Worm (Caenorhabditis elegans) whole organism, young adult: ENCODE results near the gene ugt-52.
A peak's percentile ranks its signal among the peaks of the same experiment; 100 is the strongest.

Experiments
- B0019.2 ChIP-seq: fragments of 200-800 bp; sonication (Bioruptor generic); conservative IDR thresholded peaks from 2 replicates; pipeline ENCODE4 v1.3.6; 2022; ENCODE audit warnings: missing genetic modification reagents, missing genetic modification characterization, missing compliant biosample characterization
- B0035.1 ChIP-seq: sonication (generic microtip); optimal IDR thresholded peaks from 2 replicates; lab custom pipeline; 2016; ENCODE audit warnings: missing genetic modification characterization, mild to moderate bottlenecking, missing compliant biosample characterization, missing genotype, missing genetic modification reagents
- B0336.3 ChIP-seq: fragments of 200-800 bp; sonication (Bioruptor generic); IDR thresholded peaks from 2 replicates; pipeline ENCODE4 v1.3.6; 2022; ENCODE audit warnings: missing genetic modification characterization, missing compliant biosample characterization
- F33H1.4 ChIP-seq: fragments of 200-800 bp; sonication (Bioruptor generic); IDR thresholded peaks from 2 replicates; pipeline ENCODE4 v1.3.6; 2022; ENCODE audit warnings: missing genetic modification reagents, missing genetic modification characterization, missing compliant biosample characterization
- F57A8.1 ChIP-seq: fragments of 200-800 bp; sonication (Bioruptor generic); optimal IDR thresholded peaks from 2 replicates; lab custom pipeline; 2018; ENCODE audit warnings: mild to moderate bottlenecking, missing genetic modification characterization, moderate library complexity, missing compliant biosample characterization
- K12H6.12 ChIP-seq: fragments of 200-800 bp; sonication (Bioruptor generic); optimal IDR thresholded peaks from 2 replicates; lab custom pipeline; 2018; ENCODE audit warnings: mild to moderate bottlenecking, missing genetic modification characterization, missing compliant biosample characterization
- akir-1 ChIP-seq: fragments of 200-800 bp; sonication (Bioruptor generic); optimal IDR thresholded peaks from 2 replicates; lab custom pipeline; 2018; ENCODE audit warnings: mild to moderate bottlenecking, missing genetic modification characterization, moderate library complexity, missing compliant biosample characterization
- ama-1 ChIP-seq, 3 experiments: fragments of 150-350 bp in 1 of 3; sonication (generic microtip) in 2 of 3; optimal IDR thresholded peaks; 2 replicates each; lab custom pipeline; 2014 to 2018; ENCODE audit warnings: missing biosample characterization in 2 of 3, missing genetic modification characterization in 2 of 3, missing genetic modification reagents in 2 of 3
- aptf-2 ChIP-seq: fragments of 200-800 bp; sonication (Bioruptor generic); conservative IDR thresholded peaks from 2 replicates; pipeline ENCODE4 v1.3.6; 2022; ENCODE audit warnings: missing genetic modification reagents, missing genetic modification characterization, missing compliant biosample characterization
- atf-7 ChIP-seq: sonication (generic microtip); optimal IDR thresholded peaks from 2 replicates; lab custom pipeline; 2017; ENCODE audit warnings: mild to moderate bottlenecking, missing genetic modification characterization, missing compliant biosample characterization
- athp-1 ChIP-seq: sonication (generic microtip); optimal IDR thresholded peaks from 2 replicates; lab custom pipeline; 2017; ENCODE audit warnings: mild to moderate bottlenecking, missing genetic modification characterization, missing compliant biosample characterization
- attf-5 ChIP-seq: fragments of 200-800 bp; sonication (Bioruptor generic); optimal IDR thresholded peaks from 2 replicates; lab custom pipeline; 2018; ENCODE audit warnings: mild to moderate bottlenecking, missing genetic modification characterization, missing compliant biosample characterization
- ceh-27 ChIP-seq: fragments of 200-800 bp; sonication (Bioruptor generic); optimal IDR thresholded peaks from 2 replicates; lab custom pipeline; 2018; ENCODE audit warnings: mild to moderate bottlenecking, missing genetic modification characterization, moderate library complexity, missing compliant biosample characterization
- dox-1 ChIP-seq: fragments of 200-800 bp; sonication (Bioruptor generic); IDR thresholded peaks from 2 replicates; pipeline ENCODE4 v1.3.6; 2022; ENCODE audit warnings: missing genetic modification reagents, missing genetic modification characterization, missing compliant biosample characterization
- efl-1 ChIP-seq: fragments of 150-350 bp; optimal IDR thresholded peaks from 2 replicates; lab custom pipeline; 2014; ENCODE audit warnings: missing biosample characterization, missing genetic modification reagents, missing genetic modification characterization
- egrh-3 ChIP-seq: fragments of 200-800 bp; sonication (Bioruptor generic); IDR thresholded peaks from 2 replicates; pipeline ENCODE4 v1.3.6; 2022; ENCODE audit warnings: missing genetic modification reagents, missing genetic modification characterization, missing compliant biosample characterization
- ets-4 ChIP-seq: fragments of 200-800 bp; sonication (Bioruptor generic); optimal IDR thresholded peaks from 2 replicates; lab custom pipeline; 2018; ENCODE audit warnings: mild to moderate bottlenecking, missing genetic modification characterization, missing compliant biosample characterization
- hlh-12 ChIP-seq: sonication (generic microtip); optimal IDR thresholded peaks from 2 replicates; lab custom pipeline; 2016; ENCODE audit warnings: missing genetic modification characterization, missing compliant biosample characterization
- let-607 ChIP-seq, 2 experiments: fragments of 200-800 bp in 1 of 2; sonication (Bioruptor generic) in 1 of 2; sonication (generic microtip) in 1 of 2; optimal IDR thresholded peaks; 2 replicates each; lab custom pipeline; 2016 to 2018; ENCODE audit warnings: mild to moderate bottlenecking in 2 of 2, missing compliant biosample characterization in 2 of 2, missing genetic modification characterization in 2 of 2, moderate library complexity in 2 of 2, missing genotype in 1 of 2
- lin-35 ChIP-seq, 3 experiments: fragments of 150-350 bp in 2 of 3; sonication (generic microtip) in 1 of 3; optimal IDR thresholded peaks; 2 replicates each; lab custom pipeline; 2014 to 2018; ENCODE audit warnings: missing biosample characterization in 3 of 3, missing genetic modification characterization in 3 of 3, missing genetic modification reagents in 3 of 3
- lin-40 ChIP-seq: sonication (generic microtip); optimal IDR thresholded peaks from 2 replicates; lab custom pipeline; 2016; ENCODE audit warnings: missing genetic modification characterization, mild to moderate bottlenecking, missing compliant biosample characterization, missing genotype, missing genetic modification reagents
- lin-54 ChIP-seq: fragments of 200-800 bp; sonication (Bioruptor generic); optimal IDR thresholded peaks from 2 replicates; lab custom pipeline; 2018; ENCODE audit warnings: mild to moderate bottlenecking, missing genetic modification characterization, missing compliant biosample characterization
- lir-1 ChIP-seq: fragments of 200-800 bp; sonication (Bioruptor generic); conservative IDR thresholded peaks from 2 replicates; pipeline ENCODE4 v1.3.6; 2022; ENCODE audit warnings: missing genetic modification reagents, missing genetic modification characterization, missing compliant biosample characterization
- madf-6 ChIP-seq: fragments of 200-800 bp; sonication (Bioruptor generic); IDR thresholded peaks from 2 replicates; pipeline ENCODE4 v1.3.6; 2022; ENCODE audit warnings: missing genetic modification reagents, missing genetic modification characterization, missing compliant biosample characterization
- madf-8 ChIP-seq: fragments of 200-800 bp; sonication (Bioruptor generic); conservative IDR thresholded peaks from 2 replicates; pipeline ENCODE4 v1.3.6; 2022; ENCODE audit warnings: missing genetic modification reagents, missing genetic modification characterization, missing compliant biosample characterization
- nhr-80 ChIP-seq: sonication (generic microtip); optimal IDR thresholded peaks from 2 replicates; lab custom pipeline; 2016; ENCODE audit warnings: missing genetic modification characterization, missing compliant biosample characterization
- pbrm-1 ChIP-seq: fragments of 200-800 bp; sonication (Bioruptor generic); IDR thresholded peaks from 2 replicates; pipeline ENCODE4 v1.3.6; 2022; ENCODE audit warnings: missing genetic modification reagents, missing genetic modification characterization, missing compliant biosample characterization
- pha-4 ChIP-seq: fragments of 150-350 bp; sonication (generic microtip); optimal IDR thresholded peaks from 2 replicates; lab custom pipeline; 2014; ENCODE audit warnings: missing biosample characterization, missing genetic modification reagents, missing genetic modification characterization
- rec-8 ChIP-seq, 2 experiments: sonication (generic microtip); optimal IDR thresholded peaks; 2 replicates each; lab custom pipeline; 2016; ENCODE audit warnings: mild to moderate bottlenecking in 2 of 2, missing genetic modification characterization in 2 of 2, missing genetic modification reagents in 2 of 2, missing genotype in 2 of 2, missing biosample characterization in 1 of 2, missing compliant biosample characterization in 1 of 2, moderate library complexity in 1 of 2
- rpc-1 ChIP-seq, 2 experiments: fragments of 150-350 bp in 1 of 2; sonication (generic microtip) in 1 of 2; optimal IDR thresholded peaks; 2 replicates each; lab custom pipeline; 2014 to 2018; ENCODE audit warnings: missing biosample characterization in 1 of 2, missing genetic modification characterization in 1 of 2, missing genetic modification reagents in 1 of 2, missing genotype in 1 of 2
- sdz-38 ChIP-seq: sonication (generic microtip); optimal IDR thresholded peaks from 2 replicates; lab custom pipeline; 2016; ENCODE audit warnings: missing genotype, missing genetic modification characterization, missing compliant biosample characterization
- snpc-3.4 ChIP-seq: sonication (generic microtip); optimal IDR thresholded peaks from 2 replicates; lab custom pipeline; 2017; ENCODE audit warnings: missing genetic modification characterization, mild to moderate bottlenecking, missing compliant biosample characterization, antibody characterized with exemption, moderate library complexity, missing genotype, missing genetic modification reagents
- unc-62 ChIP-seq: fragments of 150-350 bp; optimal IDR thresholded peaks from 2 replicates; lab custom pipeline; 2014; ENCODE audit warnings: missing biosample characterization, missing genetic modification reagents, missing genetic modification characterization
- zfh-2 ChIP-seq: fragments of 200-800 bp; sonication (Bioruptor generic); conservative IDR thresholded peaks from 2 replicates; pipeline ENCODE4 v1.3.6; 2022; ENCODE audit warnings: missing genetic modification reagents, missing genetic modification characterization, missing compliant biosample characterization
- ztf-26 ChIP-seq: sonication (generic microtip); optimal IDR thresholded peaks from 2 replicates; lab custom pipeline; 2017; ENCODE audit warnings: missing genetic modification characterization, missing compliant biosample characterization

ugt-52 gene

ce11 chrIV:796521-797073 is 18.0 kb downstream of the ugt-52 start, which contains the start of the genes F56B3.11 and ech-5 (continued):
- peak; percentile 76 for TF ChIP-seq K12H6.12
- TF ChIP-seq atf-7 (tag; lab: Kevin White, UChicago) = no peak
- peak in 1 of 2 experiments; percentile 13 for TF ChIP-seq rec-8 (tag; optimal IDR thresholded peaks at IDR 0.05; lab: Kevin White, UChicago)
- TF ChIP-seq madf-6 = no peak
- TF ChIP-seq attf-5 (GFP tag; lab: Kevin White, UChicago) = peak; percentile 80
- TF ChIP-seq ets-4 (GFP tag; lab: Kevin White, UChicago) = no peak
- no peak for TF ChIP-seq lir-1 (GFP tag; lab: Robert Waterston, UW)
- no peak for TF ChIP-seq ama-1 (optimal IDR thresholded peaks at IDR 0.05; lab: Kevin White, UChicago)
- TF ChIP-seq ama-1 (GFP tag; optimal IDR thresholded peaks at IDR 0.05; lab: Kevin White, UChicago) = no peak
- peak; percentile 33; the same call in 1 of the 2 replicates for TF ChIP-seq pbrm-1 (GFP tag; lab: Robert Waterston, UW)
- TF ChIP-seq madf-8 (GFP tag; lab: Robert Waterston, UW) = no peak
- TF ChIP-seq lin-54 (GFP tag; lab: Kevin White, UChicago) = peak; percentile 28
- TF ChIP-seq athp-1 (tag; lab: Kevin White, UChicago) = peak; percentile 12
- TF ChIP-seq nhr-80 (tag; lab: Kevin White, UChicago) = peak; percentile 1
- peak in 1 of 3 experiments; percentile 32 for TF ChIP-seq lin-35 (GFP tag; optimal IDR thresholded peaks at IDR 0.05; lab: Kevin White, UChicago)
- no peak for TF ChIP-seq sdz-38
- no peak for TF ChIP-seq snpc-3.4 (tag; lab: Kevin White, UChicago)
- no peak for TF ChIP-seq B0336.3
- peak; percentile 71 for TF ChIP-seq lin-40 (tag; lab: Kevin White, UChicago)
- peak in 1 of 2 experiments; percentile 64 for TF ChIP-seq let-607 (tag; optimal IDR thresholded peaks at IDR 0.05; lab: Kevin White, UChicago)
- no peak for TF ChIP-seq zfh-2
- no peak for TF ChIP-seq pha-4 (tag; lab: Kevin White, UChicago)
- peak; percentile 14 for TF ChIP-seq efl-1 (GFP tag; lab: Kevin White, UChicago)
- TF ChIP-seq F33H1.4 = peak; percentile 31; the same call in 1 of the 2 replicates
- TF ChIP-seq B0019.2 (GFP tag; lab: Robert Waterston, UW) = no peak
- TF ChIP-seq ceh-27 = peak; percentile 22
- peak; percentile 35 for TF ChIP-seq ztf-26 (tag; lab: Kevin White, UChicago)
- TF ChIP-seq dox-1 (GFP tag; lab: Robert Waterston, UW) = peak; percentile 52; the same call in 1 of the 2 replicates
- TF ChIP-seq hlh-12 (tag; lab: Kevin White, UChicago) = no peak
- 0 out of 2 replicates have a peak, but pooled peaks have one; percentile 25 for TF ChIP-seq aptf-2
- TF ChIP-seq B0035.1 (tag; lab: Kevin White, UChicago) = no peak
- TF ChIP-seq egrh-3 (GFP tag; lab: Robert Waterston, UW) = peak; percentile 25; the same call in 1 of the 2 replicates
- no peak for TF ChIP-seq F57A8.1 (GFP tag; lab: Kevin White, UChicago)

- no peak for TF ChIP-seq unc-62 (GFP tag; lab: Kevin White, UChicago)
- TF ChIP-seq akir-1 (GFP tag; lab: Kevin White, UChicago) = no peak
- TF ChIP-seq rpc-1 (optimal IDR thresholded peaks at IDR 0.05; lab: Kevin White, UChicago) = no peak
- no peak for TF ChIP-seq rpc-1 (tag; optimal IDR thresholded peaks at IDR 0.05; lab: Kevin White, UChicago)
- TF ChIP-seq, all 124 proteins: peak for 0
These were observed 21.9 kb downstream of the ugt-52 start, which contains the start of gene mrpl-46 for ce11 chrIV:800518-800917. mrpl-46 (plus strand) TSS chrIV:800818.
